Fruit fly (Drosophila melanogaster) whole organism, embryonic: ENCODE data around the gene CG13032.

Experiments used
- ATbp ChIP-seq: fragments of 200-800 bp; sonication (Bioruptor generic); optimal IDR thresholded peaks from 2 replicates; lab custom pipeline; 2017; ENCODE audit warnings: missing biosample characterization, mild to moderate bottlenecking, missing genetic modification characterization, missing genetic modification reagents
- Asciz ChIP-seq: fragments of 200-800 bp; sonication (Bioruptor generic); optimal IDR thresholded peaks from 2 replicates; lab custom pipeline; 2017; ENCODE audit warnings: missing biosample characterization, mild to moderate bottlenecking, missing genetic modification characterization, missing genetic modification reagents
- CG10431 ChIP-seq: fragments of 200-800 bp; sonication (Bioruptor generic); optimal IDR thresholded peaks from 3 replicates; lab custom pipeline; 2018; ENCODE audit warnings: missing biosample characterization, mild to moderate bottlenecking, missing genetic modification characterization
- CG11093 ChIP-seq: fragments of 200-800 bp; sonication (Bioruptor generic); IDR thresholded peaks from 3 replicates; pipeline ENCODE4 v1.3.6; 2022; ENCODE audit warnings: missing biosample characterization, missing genetic modification characterization
- CG11247 ChIP-seq: fragments of 200-800 bp; sonication (Bioruptor generic); IDR thresholded peaks from 2 replicates; pipeline ENCODE4 v1.3.6; 2022; ENCODE audit warnings: missing biosample characterization, missing genetic modification characterization
- CG12659 ChIP-seq: fragments of 200-800 bp; sonication (Bioruptor generic); optimal IDR thresholded peaks from 3 replicates; lab custom pipeline; 2017; ENCODE audit warnings: mild to moderate bottlenecking, missing biosample characterization, missing genetic modification reagents, missing genetic modification characterization
- CG13287 ChIP-seq: fragments of 200-800 bp; sonication (Bioruptor generic); IDR thresholded peaks from 2 replicates; pipeline ENCODE4 v1.3.6; 2022; ENCODE audit warnings: missing biosample characterization, missing genetic modification characterization; ENCODE audit not compliant: partially characterized antibody
- CG14710 ChIP-seq: fragments of 200-800 bp; sonication (Bioruptor generic); optimal IDR thresholded peaks from 3 replicates; lab custom pipeline; 2019; ENCODE audit warnings: missing biosample characterization, mild to moderate bottlenecking, missing genetic modification characterization, moderate library complexity
- CG1529 ChIP-seq: fragments of 200-800 bp; sonication (Bioruptor generic); optimal IDR thresholded peaks from 3 replicates; lab custom pipeline; 2018; ENCODE audit warnings: missing biosample characterization, missing genetic modification characterization
- CG16815 ChIP-seq: fragments of 200-800 bp; sonication (Bioruptor generic); optimal IDR thresholded peaks from 3 replicates; lab custom pipeline; 2017; ENCODE audit warnings: missing biosample characterization, mild to moderate bottlenecking, missing genetic modification characterization
- CG17328 ChIP-seq: fragments of 200-800 bp; sonication (Bioruptor generic); IDR thresholded peaks from 2 replicates; pipeline ENCODE4 v1.3.6; 2022; ENCODE audit warnings: missing biosample characterization, missing genetic modification characterization
- CG17361 ChIP-seq: fragments of 200-800 bp; sonication (Bioruptor generic); IDR thresholded peaks from 3 replicates; pipeline ENCODE4 v1.3.6; 2022; ENCODE audit warnings: missing biosample characterization, missing genetic modification characterization
- CG18476 ChIP-seq: fragments of 200-800 bp; sonication (Bioruptor generic); optimal IDR thresholded peaks from 2 replicates; lab custom pipeline; 2016; ENCODE audit warnings: missing biosample characterization, mild to moderate bottlenecking, missing genetic modification characterization
- CG18619 ChIP-seq: fragments of 200-800 bp; sonication (Bioruptor generic); optimal IDR thresholded peaks from 3 replicates; lab custom pipeline; 2017; ENCODE audit warnings: missing biosample characterization, mild to moderate bottlenecking, missing genetic modification characterization
- CG33557 ChIP-seq: fragments of 200-800 bp; sonication (Bioruptor generic); optimal IDR thresholded peaks from 2 replicates; lab custom pipeline; 2019; ENCODE audit warnings: missing biosample characterization, mild to moderate bottlenecking, missing genetic modification characterization, moderate library complexity
- CG4328 ChIP-seq: fragments of 200-800 bp; sonication (Bioruptor generic); optimal IDR thresholded peaks from 3 replicates; lab custom pipeline; 2017; ENCODE audit warnings: missing biosample characterization, missing genetic modification reagents, missing genetic modification characterization
- CG4424 ChIP-seq: fragments of 200-800 bp; sonication (Bioruptor generic); optimal IDR thresholded peaks from 3 replicates; lab custom pipeline; 2016; ENCODE audit warnings: missing biosample characterization, missing genetic modification characterization
- CG5245 ChIP-seq: fragments of 200-800 bp; sonication (Bioruptor generic); optimal IDR thresholded peaks from 3 replicates; lab custom pipeline; 2016; ENCODE audit warnings: missing biosample characterization, missing genetic modification characterization
- CG6254 ChIP-seq: fragments of 200-800 bp; sonication (Bioruptor generic); optimal IDR thresholded peaks from 3 replicates; lab custom pipeline; 2017; ENCODE audit warnings: mild to moderate bottlenecking, missing biosample characterization, missing genetic modification reagents, missing genetic modification characterization
- CG6654 ChIP-seq: fragments of 200-800 bp; sonication (Bioruptor generic); optimal IDR thresholded peaks from 2 replicates; lab custom pipeline; 2017; ENCODE audit warnings: missing biosample characterization, mild to moderate bottlenecking, missing genetic modification characterization
- CG7556 ChIP-seq: fragments of 200-800 bp; sonication (Bioruptor generic); optimal IDR thresholded peaks from 2 replicates; lab custom pipeline; 2017; ENCODE audit warnings: missing biosample characterization, mild to moderate bottlenecking, missing genetic modification characterization
- CG8388 ChIP-seq: fragments of 200-800 bp; sonication (Bioruptor generic); optimal IDR thresholded peaks from 2 replicates; lab custom pipeline; 2019; ENCODE audit warnings: missing biosample characterization, mild to moderate bottlenecking, missing genetic modification characterization, moderate library complexity
- CkIIα-i1 ChIP-seq: fragments of 200-800 bp; sonication (Bioruptor generic); IDR thresholded peaks from 2 replicates; pipeline ENCODE4 v1.3.6; 2022; ENCODE audit warnings: missing biosample characterization, missing genetic modification characterization
- CoRest ChIP-seq: fragments of 200-800 bp; sonication (Bioruptor generic); optimal IDR thresholded peaks from 3 replicates; lab custom pipeline; 2018; ENCODE audit warnings: missing biosample characterization, mild to moderate bottlenecking, missing genetic modification characterization, moderate library complexity
- Dek ChIP-seq: fragments of 200-800 bp; sonication (Bioruptor generic); optimal IDR thresholded peaks from 3 replicates; lab custom pipeline; 2019; ENCODE audit warnings: missing biosample characterization, mild to moderate bottlenecking, missing genetic modification characterization, moderate library complexity
- HmgD ChIP-seq: fragments of 200-800 bp; sonication (Bioruptor generic); optimal IDR thresholded peaks from 3 replicates; lab custom pipeline; 2016; ENCODE audit warnings: missing biosample characterization, missing genetic modification characterization
- HmgZ ChIP-seq: fragments of 200-800 bp; sonication (Bioruptor generic); optimal IDR thresholded peaks from 2 replicates; lab custom pipeline; 2018; ENCODE audit warnings: missing biosample characterization, mild to moderate bottlenecking, missing genetic modification characterization
- Jarid2 ChIP-seq: fragments of 200-800 bp; sonication (Bioruptor generic); optimal IDR thresholded peaks from 3 replicates; lab custom pipeline; 2017; ENCODE audit warnings: mild to moderate bottlenecking, missing biosample characterization, missing genetic modification reagents, missing genetic modification characterization
- Max ChIP-seq: fragments of 200-800 bp; sonication (Bioruptor generic); optimal IDR thresholded peaks from 2 replicates; lab custom pipeline; 2016; ENCODE audit warnings: missing biosample characterization, mild to moderate bottlenecking, missing genetic modification characterization
- Med ChIP-seq: fragments of 200-800 bp; sonication (Bioruptor generic); peaks from one replicate; lab custom pipeline; 2016; ENCODE audit warnings: missing biosample characterization, missing genetic modification characterization, mild to moderate bottlenecking, inconsistent platforms, moderate library complexity
- Six4 ChIP-seq: fragments of 200-800 bp; sonication (Bioruptor generic); optimal IDR thresholded peaks from 2 replicates; lab custom pipeline; 2016; ENCODE audit warnings: missing biosample characterization, missing genetic modification characterization
- ase ChIP-seq: fragments of 200-800 bp; sonication (Bioruptor generic); IDR thresholded peaks from 3 replicates; pipeline ENCODE4 v1.3.6; 2022; ENCODE audit warnings: missing biosample characterization, missing genetic modification characterization
- az2 ChIP-seq: fragments of 200-800 bp; sonication (Bioruptor generic); optimal IDR thresholded peaks from 3 replicates; lab custom pipeline; 2016; ENCODE audit warnings: missing biosample characterization, missing genetic modification characterization
- chn ChIP-seq: fragments of 200-800 bp; sonication (Bioruptor generic); optimal IDR thresholded peaks from 2 replicates; lab custom pipeline; 2016; ENCODE audit warnings: missing biosample characterization, missing genetic modification characterization
- croc ChIP-seq: fragments of 200-800 bp; sonication (Bioruptor generic); conservative IDR thresholded peaks from 3 replicates; pipeline ENCODE4 v1.3.6; 2022; ENCODE audit warnings: missing biosample characterization, missing genetic modification characterization
- crol ChIP-seq: fragments of 200-800 bp; sonication (Bioruptor generic); IDR thresholded peaks from 2 replicates; pipeline ENCODE4 v1.3.6; 2022; ENCODE audit warnings: missing biosample characterization, missing genetic modification characterization
- dmrt11E ChIP-seq: fragments of 200-800 bp; sonication (Bioruptor generic); optimal IDR thresholded peaks from 3 replicates; lab custom pipeline; 2018; ENCODE audit warnings: missing biosample characterization, mild to moderate bottlenecking, missing genetic modification characterization, moderate library complexity
- dmrt99B ChIP-seq: fragments of 200-800 bp; sonication (Bioruptor generic); optimal IDR thresholded peaks from 2 replicates; lab custom pipeline; 2018; ENCODE audit warnings: missing biosample characterization, mild to moderate bottlenecking, missing genetic modification characterization, moderate library complexity
- esg ChIP-seq: fragments of 200-800 bp; sonication (Bioruptor generic); conservative IDR thresholded peaks from 2 replicates; pipeline ENCODE4 v1.3.6; 2022; ENCODE audit warnings: missing biosample characterization, missing genetic modification characterization
- fd64A ChIP-seq: fragments of 200-800 bp; sonication (Bioruptor generic); optimal IDR thresholded peaks from 3 replicates; lab custom pipeline; 2018; ENCODE audit warnings: missing biosample characterization, mild to moderate bottlenecking, missing genetic modification characterization
- hkb ChIP-seq, 2 experiments: fragments of 200-800 bp in 1 of 2; fragments of >200 bp in 1 of 2; sonication (Bioruptor generic) in 1 of 2; IDR thresholded peaks in 1 of 2; optimal IDR thresholded peaks in 1 of 2; 2 replicates each; pipeline versions ENCODE4 v1.3.6 to Lab custom; 2017 to 2022; ENCODE audit warnings: missing biosample characterization in 1 of 2, missing genetic modification characterization in 1 of 2
- jing ChIP-seq: fragments of 200-800 bp; sonication (Bioruptor generic); optimal IDR thresholded peaks from 2 replicates; lab custom pipeline; 2018; ENCODE audit warnings: missing biosample characterization, mild to moderate bottlenecking, missing genetic modification characterization
- mam ChIP-seq: fragments of 200-800 bp; sonication (Bioruptor generic); optimal IDR thresholded peaks from 3 replicates; lab custom pipeline; 2016; ENCODE audit warnings: missing biosample characterization, missing genetic modification characterization
- nmo ChIP-seq: fragments of 200-800 bp; sonication (Bioruptor generic); optimal IDR thresholded peaks from 2 replicates; lab custom pipeline; 2018; ENCODE audit warnings: missing biosample characterization, mild to moderate bottlenecking, missing genetic modification characterization, moderate library complexity
- rib ChIP-seq: fragments of 200-800 bp; sonication (Bioruptor generic); IDR thresholded peaks from 2 replicates; pipeline ENCODE4 v1.3.6; 2022; ENCODE audit warnings: missing biosample characterization, missing genetic modification characterization
- sc ChIP-seq, 3 experiments: fragments of >200 bp in 2 of 3; fragments of 200-800 bp in 1 of 3; sonication (Bioruptor generic) in 1 of 3; optimal IDR thresholded peaks; 2 replicates in 2 of 3; 3 replicates in 1 of 3; lab custom pipeline; 2017; ENCODE audit warnings: mild to moderate bottlenecking in 1 of 3, missing biosample characterization in 1 of 3, missing genetic modification characterization in 1 of 3, missing genetic modification reagents in 1 of 3
- tgo ChIP-seq: fragments of 200-800 bp; sonication (Bioruptor generic); IDR thresholded peaks from 3 replicates; pipeline ENCODE4 v1.3.6; 2022; ENCODE audit warnings: missing biosample characterization, missing genetic modification characterization
- wor ChIP-seq: fragments of 200-800 bp; sonication (Bioruptor generic); IDR thresholded peaks from 2 replicates; pipeline ENCODE4 v1.3.6; 2022; ENCODE audit warnings: missing biosample characterization, missing genetic modification characterization
- zfh1 ChIP-seq: fragments of 200-800 bp; sonication (Bioruptor generic); IDR thresholded peaks from 3 replicates; pipeline ENCODE4 v1.3.6; 2022; ENCODE audit warnings: missing biosample characterization, missing genetic modification characterization

CG13032 gene

DNA sequence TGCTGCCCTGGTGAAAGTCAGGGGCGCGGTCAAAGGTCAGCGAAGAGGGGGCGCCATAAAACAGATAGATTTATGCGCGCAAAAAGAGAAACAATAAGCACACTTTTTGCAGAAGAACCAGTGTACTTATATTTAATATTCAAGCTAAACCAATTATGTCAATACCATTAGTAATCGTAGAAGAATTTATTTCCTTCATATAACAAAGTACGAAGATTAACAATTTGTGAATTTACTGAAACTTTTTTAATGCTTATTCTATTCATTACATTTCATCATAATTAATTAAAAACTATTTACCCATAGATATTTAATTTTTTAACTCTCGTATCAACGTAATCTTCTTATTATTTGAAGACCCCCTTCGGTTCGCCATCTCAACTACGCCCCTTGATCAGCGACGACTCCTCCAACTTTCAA, 31.7 kb upstream of the CG13032 start (continued):
- no peak for TF ChIP-seq crol (GFP tag; lab: Robert Waterston, UW)
- peak; percentile 90 for TF ChIP-seq nmo (GFP tag; lab: Kevin White, UChicago)
- peak; percentile 59 for TF ChIP-seq CG33557 (GFP tag; lab: Kevin White, UChicago)
- TF ChIP-seq CkIIα-i1 (GFP tag; lab: Robert Waterston, UW), result no peak
- peak; percentile 46; the same call in 1 of the 2 replicates for TF ChIP-seq wor (GFP tag; lab: Robert Waterston, UW)
- peak; percentile 23 for TF ChIP-seq Med (GFP tag; lab: Kevin White, UChicago)
- TF ChIP-seq tgo (GFP tag; lab: Robert Waterston, UW), result peak; percentile 31; the same call in 1 of the 3 replicates
- peak; percentile 74 for TF ChIP-seq ATbp
- TF ChIP-seq CG12659 (GFP tag; lab: Kevin White, UChicago), result peak; percentile 57
- peak; percentile 76 for TF ChIP-seq CG7556
- TF ChIP-seq Dek, result peak; percentile 5
- TF ChIP-seq CG16815 (GFP tag; lab: Kevin White, UChicago), result peak; percentile 54
- TF ChIP-seq CG6254, result peak; percentile 56
- peak; percentile 92 for TF ChIP-seq CG17361 (GFP tag; lab: Robert Waterston, UW)
- peak; percentile 45 for TF ChIP-seq CG10431 (GFP tag; lab: Kevin White, UChicago)
- peak; percentile 71 for TF ChIP-seq CG4424 (GFP tag; lab: Kevin White, UChicago)
- TF ChIP-seq CG18476, result peak; percentile 18
- TF ChIP-seq az2, result peak; percentile 64
- TF ChIP-seq hkb (optimal IDR thresholded peaks at IDR 0.05; lab: Kevin White, UChicago), result no peak
- peak; percentile 28; the same call in 1 of the 2 replicates for TF ChIP-seq hkb (GFP tag; IDR thresholded peaks at IDR 0.05; lab: Robert Waterston, UW)
- peak; percentile 11 for TF ChIP-seq fd64A (GFP tag; lab: Kevin White, UChicago)
- TF ChIP-seq CG18619 (GFP tag; lab: Kevin White, UChicago), result peak; percentile 23
- TF ChIP-seq Six4 (GFP tag; lab: Kevin White, UChicago), result peak; percentile 47
- TF ChIP-seq HmgD (GFP tag; lab: Kevin White, UChicago), result no peak
- peak; percentile 49 for TF ChIP-seq CG5245 (GFP tag; lab: Kevin White, UChicago)
- TF ChIP-seq dmrt11E (tag; lab: Kevin White, UChicago), result peak; percentile 49
- TF ChIP-seq CG1529, result peak; percentile 65
- peak; percentile 63; the same call in 1 of the 3 replicates for TF ChIP-seq zfh1
- peak; percentile 39 for TF ChIP-seq CG4328 (GFP tag; lab: Kevin White, UChicago)
- peak; percentile 22 for TF ChIP-seq jing (GFP tag; lab: Kevin White, UChicago)
- TF ChIP-seq croc, result peak; percentile 52; the same call in 1 of the 3 replicates
- no peak for TF ChIP-seq sc (optimal IDR thresholded peaks at IDR 0.05; lab: Kevin White, UChicago)
- TF ChIP-seq sc (GFP tag; optimal IDR thresholded peaks at IDR 0.05; lab: Kevin White, UChicago), result peak; percentile 72
- no peak for TF ChIP-seq CG17328
- TF ChIP-seq Jarid2 (GFP tag; lab: Kevin White, UChicago), result no peak
- TF ChIP-seq esg, result 0 out of 2 replicates have a peak, but pooled peaks have one; percentile 28
- peak; percentile 62 for TF ChIP-seq CG6654 (GFP tag; lab: Kevin White, UChicago)
- peak; percentile 78 for TF ChIP-seq CG8388
- peak; percentile 27 for TF ChIP-seq Max
- peak; percentile 64 for TF ChIP-seq Asciz (GFP tag; lab: Kevin White, UChicago)
- TF ChIP-seq CG11247, result peak; percentile 42; the same call in 1 of the 2 replicates
- TF ChIP-seq CG13287, result no peak
- peak; percentile 80 for TF ChIP-seq dmrt99B (tag; lab: Kevin White, UChicago)
- TF ChIP-seq chn (GFP tag; lab: Kevin White, UChicago), result no peak
- TF ChIP-seq CG14710, result peak; percentile 73
- TF ChIP-seq ase (GFP tag; lab: Robert Waterston, UW), result 0 out of 3 replicates have a peak, but pooled peaks have one; percentile 50
- TF ChIP-seq mam (GFP tag; lab: Kevin White, UChicago), result no peak
- TF ChIP-seq rib, result no peak
- no peak for TF ChIP-seq HmgZ (tag; lab: Kevin White, UChicago)
- TF ChIP-seq CG11093 (GFP tag; lab: Robert Waterston, UW), result peak; percentile 56; the same call in 1 of the 3 replicates
- TF ChIP-seq CoRest (tag; lab: Kevin White, UChicago), result peak; percentile 81
